Worm (Caenorhabditis elegans): ENCODE data around the gene H03A11.13.

ce11 chrX:15188510-15188909 lies 24.5 kb downstream of the H03A11.13 start:
- TF ChIP-seq cog-1 (tag; optimal IDR thresholded peaks at IDR 0.05): no peak
- TF ChIP-seq ztf-23 (GFP tag; IDR thresholded peaks at IDR 0.05): no peak
- TF ChIP-seq ztf-29 (GFP tag; IDR thresholded peaks at IDR 0.05): no peak
- TF ChIP-seq ref-1 (GFP tag; conservative IDR thresholded peaks at IDR 0.05): no peak
- no peak for TF ChIP-seq T22C8.4 (GFP tag; IDR thresholded peaks at IDR 0.05)
- no peak for TF ChIP-seq tab-1 (GFP tag; IDR thresholded peaks at IDR 0.05)

Measured in whole organism, midembryonic.